Fruit fly (Drosophila melanogaster) whole organism, prepupa: ENCODE results near the gene NimC2.

ENCODE experiments used
- CG10631 ChIP-seq: fragments of 200-800 bp; sonication (Bioruptor generic); optimal IDR thresholded peaks from 2 replicates; lab custom pipeline; 2016; ENCODE audit warnings: missing biosample characterization, missing genetic modification characterization
- CG10669 ChIP-seq: fragments of 200-800 bp; sonication (Bioruptor generic); optimal IDR thresholded peaks from 3 replicates; lab custom pipeline; 2018; ENCODE audit warnings: missing biosample characterization, mild to moderate bottlenecking, missing genetic modification characterization, moderate library complexity
- CG11294 ChIP-seq: fragments of 200-800 bp; sonication (Bioruptor generic); IDR thresholded peaks from 2 replicates; pipeline ENCODE4 v1.3.6; 2022; ENCODE audit warnings: missing biosample characterization, missing genetic modification characterization
- CG11762 ChIP-seq: fragments of 200-800 bp; sonication (Bioruptor generic); optimal IDR thresholded peaks from 3 replicates; lab custom pipeline; 2016; ENCODE audit warnings: missing biosample characterization, missing genetic modification characterization; ENCODE audit not compliant: insufficient read depth
- CG15336 ChIP-seq: fragments of 200-800 bp; sonication (Bioruptor generic); IDR thresholded peaks from 2 replicates; pipeline ENCODE4 v1.3.6; 2022; ENCODE audit warnings: missing biosample characterization, missing genetic modification characterization
- CG1621 ChIP-seq: fragments of 200-800 bp; sonication (Bioruptor generic); optimal IDR thresholded peaks from 3 replicates; lab custom pipeline; 2018; ENCODE audit warnings: missing biosample characterization, mild to moderate bottlenecking, missing genetic modification characterization
- CG16779 ChIP-seq: fragments of 200-800 bp; sonication (Bioruptor generic); optimal IDR thresholded peaks from 3 replicates; lab custom pipeline; 2017; ENCODE audit warnings: missing biosample characterization, mild to moderate bottlenecking, missing genetic modification characterization
- CG31627 ChIP-seq: fragments of 200-800 bp; sonication (Bioruptor generic); optimal IDR thresholded peaks from 3 replicates; lab custom pipeline; 2016; ENCODE audit warnings: missing biosample characterization, missing genetic modification characterization
- CG3919 ChIP-seq: fragments of 200-800 bp; sonication (Bioruptor generic); optimal IDR thresholded peaks from 3 replicates; lab custom pipeline; 2016; ENCODE audit warnings: missing biosample characterization, missing genetic modification characterization
- CG4318 ChIP-seq: fragments of 200-800 bp; sonication (Bioruptor generic); optimal IDR thresholded peaks from 3 replicates; lab custom pipeline; 2017; ENCODE audit warnings: missing biosample characterization, mild to moderate bottlenecking, missing genetic modification characterization
- CG6276 ChIP-seq: fragments of 200-800 bp; sonication (Bioruptor generic); optimal IDR thresholded peaks from 2 replicates; lab custom pipeline; 2017; ENCODE audit warnings: missing biosample characterization, mild to moderate bottlenecking, missing genetic modification characterization
- CG6808 ChIP-seq: fragments of 200-800 bp; sonication (Bioruptor generic); optimal IDR thresholded peaks from 3 replicates; lab custom pipeline; 2017; ENCODE audit warnings: missing biosample characterization, missing genetic modification characterization, mild to moderate bottlenecking, moderate library complexity, missing genetic modification reagents
- CG7368 ChIP-seq: fragments of 200-800 bp; sonication (Bioruptor generic); optimal IDR thresholded peaks from 3 replicates; lab custom pipeline; 2016; ENCODE audit warnings: missing biosample characterization, missing genetic modification characterization
- CG8119 ChIP-seq: fragments of 200-800 bp; sonication (Bioruptor generic); IDR thresholded peaks from 3 replicates; pipeline ENCODE4 v1.3.6; 2022; ENCODE audit warnings: missing biosample characterization, missing genetic modification characterization
- CG8319 ChIP-seq: fragments of 200-800 bp; sonication (Bioruptor generic); optimal IDR thresholded peaks from 3 replicates; lab custom pipeline; 2016; ENCODE audit warnings: missing biosample characterization, missing genetic modification characterization
- CG8632 ChIP-seq: fragments of 200-800 bp; sonication (Bioruptor generic); optimal IDR thresholded peaks from 3 replicates; lab custom pipeline; 2016; ENCODE audit warnings: missing biosample characterization, missing genetic modification characterization
- CG9139 ChIP-seq: fragments of 200-800 bp; sonication (Bioruptor generic); optimal IDR thresholded peaks from 3 replicates; lab custom pipeline; 2017; ENCODE audit warnings: missing biosample characterization, mild to moderate bottlenecking, missing genetic modification characterization
- Eip75B ChIP-seq: fragments of 200-800 bp; sonication (Bioruptor generic); optimal IDR thresholded peaks from 3 replicates; lab custom pipeline; 2016; ENCODE audit warnings: missing biosample characterization, missing genetic modification characterization
- Eip78C ChIP-seq: fragments of 200-800 bp; sonication (Bioruptor generic); peaks from one replicate; lab custom pipeline; 2016; ENCODE audit warnings: missing biosample characterization, missing genetic modification characterization
- Eip93F ChIP-seq: fragments of 200-800 bp; sonication (Bioruptor generic); optimal IDR thresholded peaks from 2 replicates; lab custom pipeline; 2016; ENCODE audit warnings: missing biosample characterization, mild to moderate bottlenecking, missing genetic modification characterization
- Ets96B ChIP-seq: fragments of 200-800 bp; optimal IDR thresholded peaks from 2 replicates; lab custom pipeline; 2019; ENCODE audit warnings: missing biosample characterization, mild to moderate bottlenecking, missing genetic modification characterization, moderate library complexity
- Hr38 ChIP-seq: sonication (Bioruptor generic); optimal IDR thresholded peaks from 2 replicates; lab custom pipeline; 2016; ENCODE audit warnings: missing biosample characterization, missing genetic modification characterization
- Hr39 ChIP-seq: fragments of 200-800 bp; sonication (Bioruptor generic); optimal IDR thresholded peaks from 2 replicates; lab custom pipeline; 2016; ENCODE audit warnings: missing biosample characterization, missing genetic modification characterization
- OdsH ChIP-seq: fragments of 200-800 bp; sonication (Bioruptor generic); optimal IDR thresholded peaks from 3 replicates; lab custom pipeline; 2016; ENCODE audit warnings: missing biosample characterization, missing genetic modification characterization
- Sox15 ChIP-seq: fragments of 200-800 bp; sonication (Bioruptor generic); optimal IDR thresholded peaks from 3 replicates; lab custom pipeline; 2016; ENCODE audit warnings: missing biosample characterization, missing genetic modification characterization
- achi ChIP-seq: fragments of 200-800 bp; sonication (Bioruptor generic); optimal IDR thresholded peaks from 3 replicates; lab custom pipeline; 2016; ENCODE audit warnings: missing biosample characterization, missing genetic modification characterization
- acj6 ChIP-seq: fragments of 200-800 bp; sonication (Bioruptor generic); optimal IDR thresholded peaks from 3 replicates; lab custom pipeline; 2016; ENCODE audit warnings: missing biosample characterization, missing genetic modification characterization
- cyc ChIP-seq: fragments of 200-800 bp; sonication (Bioruptor generic); optimal IDR thresholded peaks from 3 replicates; lab custom pipeline; 2016; ENCODE audit warnings: missing biosample characterization, missing genetic modification characterization
- eg ChIP-seq: fragments of 200-800 bp; sonication (Bioruptor generic); IDR thresholded peaks from 3 replicates; pipeline ENCODE4 v1.3.6; 2022; ENCODE audit warnings: missing biosample characterization, missing genetic modification characterization
- fd85E ChIP-seq: fragments of 200-800 bp; sonication (Bioruptor generic); optimal IDR thresholded peaks from 3 replicates; lab custom pipeline; 2016; ENCODE audit warnings: missing biosample characterization, missing genetic modification characterization
- fkh ChIP-seq: fragments of 200-800 bp; sonication (Bioruptor generic); optimal IDR thresholded peaks from 3 replicates; lab custom pipeline; 2017; ENCODE audit warnings: missing biosample characterization, mild to moderate bottlenecking, missing genetic modification characterization, moderate library complexity
- pdm3 ChIP-seq: fragments of 200-800 bp; sonication (Bioruptor generic); optimal IDR thresholded peaks from 3 replicates; lab custom pipeline; 2016; ENCODE audit warnings: missing biosample characterization, missing genetic modification characterization
- salr ChIP-seq, 2 experiments: fragments of 200-800 bp; sonication (Bioruptor generic); optimal IDR thresholded peaks; 3 replicates each; lab custom pipeline; 2016 to 2018; ENCODE audit warnings: missing biosample characterization in 2 of 2, missing genetic modification characterization in 2 of 2, mild to moderate bottlenecking in 1 of 2
- ss ChIP-seq, 2 experiments: fragments of 200-800 bp; sonication (Bioruptor generic); optimal IDR thresholded peaks; 2 replicates in 1 of 2; 3 replicates in 1 of 2; lab custom pipeline; 2017 to 2018; ENCODE audit warnings: mild to moderate bottlenecking in 2 of 2, missing biosample characterization in 2 of 2, missing genetic modification characterization in 2 of 2, moderate library complexity in 1 of 2
- svp ChIP-seq: fragments of 200-800 bp; sonication (Bioruptor generic); peaks from one replicate; lab custom pipeline; 2016; ENCODE audit warnings: missing biosample characterization, missing genetic modification characterization
- topi ChIP-seq: fragments of 200-800 bp; sonication (Bioruptor generic); optimal IDR thresholded peaks from 3 replicates; lab custom pipeline; 2016; ENCODE audit warnings: missing biosample characterization, missing genetic modification characterization
- vri ChIP-seq: fragments of 200-800 bp; sonication (Bioruptor generic); optimal IDR thresholded peaks from 3 replicates; lab custom pipeline; 2016; ENCODE audit warnings: missing biosample characterization, mild to moderate bottlenecking, missing genetic modification characterization

The NimC2 gene

DNA sequence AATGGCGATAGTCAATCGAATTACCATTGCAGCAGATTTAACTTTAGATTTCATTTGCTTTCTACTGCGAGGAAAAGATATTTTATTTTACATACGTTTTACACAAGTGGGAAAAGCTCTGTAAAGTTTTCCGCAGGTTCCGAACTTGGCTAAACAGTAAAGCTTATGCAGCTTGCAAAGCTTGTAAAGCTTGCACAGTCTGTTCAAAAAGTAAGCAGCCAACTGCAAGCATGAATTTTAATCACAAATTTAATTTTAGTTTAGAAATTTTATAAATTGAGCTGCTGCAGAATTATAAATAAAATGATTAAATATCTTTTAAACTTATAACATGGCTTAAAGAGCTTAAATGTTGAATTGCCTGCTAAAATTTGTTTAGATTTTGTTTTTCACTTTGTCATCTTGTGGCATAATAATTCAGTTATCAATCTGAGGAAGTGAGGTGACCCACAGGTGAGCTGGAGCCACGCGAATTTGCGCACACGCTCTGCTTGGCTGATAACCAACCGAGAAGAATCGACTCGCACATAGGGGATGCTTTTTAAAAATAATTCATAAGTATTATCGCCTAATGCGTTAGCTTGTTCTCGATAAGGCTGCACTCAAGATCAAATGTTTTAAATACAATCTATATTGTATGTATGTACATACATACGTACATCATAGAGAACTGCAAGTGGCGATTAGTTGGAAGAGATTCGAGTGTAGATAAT, 31.8 kb downstream of the NimC2 start (continued):
- TF ChIP-seq ss (GFP tag; optimal IDR thresholded peaks at IDR 0.05; lab: Kevin White, UChicago), result no peak
- no peak for TF ChIP-seq Eip75B (GFP tag; lab: Kevin White, UChicago)
- no peak for TF ChIP-seq CG16779 (tag; lab: Kevin White, UChicago)
- TF ChIP-seq acj6, result no peak
- TF ChIP-seq Hr39 (GFP tag; lab: Kevin White, UChicago), result peak; percentile 2
- TF ChIP-seq pdm3, result peak; percentile 13
- no peak for TF ChIP-seq CG8319 (GFP tag; lab: Kevin White, UChicago)
- TF ChIP-seq salr (GFP tag; optimal IDR thresholded peaks at IDR 0.05; lab: Kevin White, UChicago), result no peak
- TF ChIP-seq CG9139 (GFP tag; lab: Kevin White, UChicago), result no peak
- TF ChIP-seq fd85E (GFP tag; lab: Kevin White, UChicago), result no peak
- no peak for TF ChIP-seq CG7368 (GFP tag; lab: Kevin White, UChicago)
- no peak; the same call in 2 of the 3 replicates for TF ChIP-seq CG8119 (GFP tag; lab: Robert Waterston, UW)
- TF ChIP-seq CG6808, result no peak
- no peak for TF ChIP-seq Sox15 (GFP tag; lab: Kevin White, UChicago)
- TF ChIP-seq cyc (GFP tag; lab: Kevin White, UChicago), result peak; percentile 39
- no peak for TF ChIP-seq CG8632 (GFP tag; lab: Kevin White, UChicago)
- TF ChIP-seq, all 60 proteins: peak for 14

DNA sequence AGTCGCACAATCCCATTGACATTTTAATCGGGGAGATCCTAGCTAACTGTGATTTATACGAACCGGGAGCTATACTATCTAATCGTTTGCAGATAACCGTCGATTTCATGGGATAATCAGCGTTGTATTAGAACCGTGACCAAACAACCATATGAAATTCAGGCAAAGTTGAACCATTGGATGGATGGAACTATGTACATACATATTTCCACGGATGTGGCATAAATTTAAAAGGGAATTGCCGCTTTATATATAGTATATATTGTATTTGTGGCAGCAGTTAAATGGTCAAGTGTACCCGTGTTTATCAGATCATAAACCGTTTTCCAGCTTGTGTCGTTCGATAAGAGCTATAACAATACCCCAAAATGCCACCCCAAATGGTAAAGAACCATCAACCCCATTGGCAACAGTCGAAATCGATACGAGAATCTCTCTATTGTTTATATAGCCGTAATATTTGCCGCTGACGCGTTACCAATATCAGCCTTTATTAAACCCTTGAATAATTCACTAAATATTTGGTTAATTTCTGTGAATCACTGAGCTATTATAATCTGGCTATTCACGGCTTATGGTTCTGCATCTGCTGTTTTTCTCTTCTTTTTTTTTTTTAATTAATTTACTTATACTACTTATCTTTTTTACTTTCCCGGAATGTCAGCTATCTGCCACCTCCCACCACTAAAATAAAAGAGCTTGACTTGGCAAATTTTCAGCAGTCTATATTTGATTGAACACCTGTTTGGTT, 32.6 kb downstream of the NimC2 start, which contains the start of gene bgm:
Gene bgm, plus strand, starts transcription at position 701 of the 751 bp plus-strand sequence.
- TF ChIP-seq CG6276 (GFP tag; lab: Kevin White, UChicago) (no peak), CG8319 (GFP tag; lab: Kevin White, UChicago) (no peak), Sox15 (GFP tag; lab: Kevin White, UChicago) (no peak), Eip78C (GFP tag; lab: Kevin White, UChicago) (no peak), CG10631 (no peak), vri (GFP tag; lab: Kevin White, UChicago) (peak; percentile 7), topi (GFP tag; lab: Kevin White, UChicago) (no peak), Ets96B (tag; lab: Kevin White, UChicago) (no peak), CG31627 (no peak), svp (GFP tag; lab: Kevin White, UChicago) (peak; percentile 20), Eip93F (GFP tag; lab: Kevin White, UChicago) (no peak)

dm6 chr2L:14013478-14013877, 33.6 kb downstream of the NimC2 start:
- TF ChIP-seq OdsH (no peak), Eip75B (GFP tag; lab: Kevin White, UChicago) (no peak), CG1621 (tag; lab: Kevin White, UChicago) (no peak), CG3919 (no peak), Hr39 (GFP tag; lab: Kevin White, UChicago) (no peak), CG8632 (GFP tag; lab: Kevin White, UChicago) (no peak), Hr38 (GFP tag; lab: Kevin White, UChicago) (no peak), CG11294 (GFP tag; lab: Robert Waterston, UW) (no peak), CG15336 (GFP tag; lab: Robert Waterston, UW) (no peak), Eip93F (GFP tag; lab: Kevin White, UChicago) (no peak), achi (GFP tag; lab: Kevin White, UChicago) (no peak), CG6808 (no peak), eg (GFP tag; lab: Robert Waterston, UW) (no peak; the same call in 2 of the 3 replicates), CG11762 (GFP tag; lab: Kevin White, UChicago) (no peak), CG8319 (GFP tag; lab: Kevin White, UChicago) (no peak), CG4318 (GFP tag; lab: Kevin White, UChicago) (no peak), fkh (GFP tag; lab: Kevin White, UChicago) (peak; percentile 27), vri (GFP tag; lab: Kevin White, UChicago) (peak; percentile 54), svp (GFP tag; lab: Kevin White, UChicago) (peak; percentile 85), CG10669 (no peak), cyc (GFP tag; lab: Kevin White, UChicago) (no peak)
